Worm (Caenorhabditis elegans) whole organism, L2 larva: ENCODE data around the gene odd-1.

Experiments
- ceh-16 ChIP-seq: fragments of 150-350 bp; optimal IDR thresholded peaks from 2 replicates; lab custom pipeline; 2014; ENCODE audit warnings: missing biosample characterization, missing genetic modification characterization
- crh-2 ChIP-seq: sonication (generic microtip); optimal IDR thresholded peaks from 2 replicates; lab custom pipeline; 2017; ENCODE audit warnings: missing biosample characterization, missing genetic modification characterization
- gmeb-1 ChIP-seq: fragments of 150-350 bp; optimal IDR thresholded peaks from 2 replicates; lab custom pipeline; 2014; ENCODE audit warnings: missing biosample characterization, missing genetic modification characterization
- lin-11 ChIP-seq: fragments of 150-350 bp; sonication (generic microtip); optimal IDR thresholded peaks from 2 replicates; lab custom pipeline; 2014; ENCODE audit warnings: missing biosample characterization, missing genetic modification characterization, inconsistent platforms, mixed read lengths
- lsy-2 ChIP-seq, 2 experiments: fragments of 150-350 bp in 1 of 2; sonication (generic microtip) in 1 of 2; optimal IDR thresholded peaks; 2 replicates each; lab custom pipeline; 2014 to 2017; ENCODE audit warnings: missing biosample characterization in 2 of 2, missing genetic modification characterization in 2 of 2
- mab-5 ChIP-seq: fragments of 150-350 bp; optimal IDR thresholded peaks from 2 replicates; lab custom pipeline; 2014; ENCODE audit warnings: missing biosample characterization, missing genetic modification characterization
- nhr-10 ChIP-seq: sonication (generic microtip); optimal IDR thresholded peaks from 2 replicates; lab custom pipeline; 2017; ENCODE audit warnings: missing biosample characterization, missing genetic modification characterization
- nhr-6 ChIP-seq: fragments of 150-350 bp; optimal IDR thresholded peaks from 2 replicates; lab custom pipeline; 2014; ENCODE audit warnings: missing biosample characterization, missing genetic modification characterization
- unc-62 ChIP-seq: fragments of 150-350 bp; optimal IDR thresholded peaks from 2 replicates; lab custom pipeline; 2014; ENCODE audit warnings: missing biosample characterization, missing genetic modification reagents, missing genetic modification characterization

DNA sequence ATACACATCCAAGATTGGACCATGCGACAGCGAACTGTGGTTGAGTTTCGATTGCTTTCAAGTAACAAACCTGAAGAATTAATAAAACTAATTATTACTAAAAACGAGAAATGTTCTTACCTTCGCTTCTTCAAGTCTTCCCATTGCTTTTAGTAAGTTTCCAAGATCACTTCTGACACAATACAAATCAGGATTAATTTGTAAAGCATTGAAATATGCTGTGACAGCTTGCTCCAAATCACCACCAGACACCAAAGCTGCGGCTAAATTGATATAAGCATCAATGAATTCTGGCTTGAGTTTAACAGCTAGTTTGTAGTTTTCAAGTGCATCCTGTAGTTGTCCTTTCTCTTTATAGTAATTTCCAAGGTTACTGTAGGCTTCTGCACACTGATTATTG, 42.0 kb downstream of the odd-1 start:
- TF ChIP-seq lsy-2 (tag; optimal IDR thresholded peaks at IDR 0.05; lab: Kevin White, UChicago): no peak
- no peak for TF ChIP-seq unc-62
- TF ChIP-seq nhr-6 (tag; lab: Kevin White, UChicago): no peak
- TF ChIP-seq crh-2: no peak
- TF ChIP-seq nhr-10 (tag; lab: Kevin White, UChicago): no peak
- TF ChIP-seq gmeb-1 (tag; lab: Kevin White, UChicago): no peak
- no peak for TF ChIP-seq lin-11 (tag; lab: Kevin White, UChicago)
- no peak for TF ChIP-seq mab-5
- TF ChIP-seq ceh-16: no peak
